Worm (Caenorhabditis elegans): ENCODE measurements around the gene R07D5.2.

R07D5.2 gene

ce11 chrX:15073479-15073878 lies 42.9 kb downstream of the R07D5.2 start:
- TF ChIP-seq R02D3.7 (tag; optimal IDR thresholded peaks at IDR 0.05): no peak
- TF ChIP-seq snpc-4 (tag; optimal IDR thresholded peaks at IDR 0.05): peak; percentile 2

- no peak for TF ChIP-seq ceh-82 (tag; optimal IDR thresholded peaks at IDR 0.05)
- no peak for TF ChIP-seq ZK546.5 (tag; optimal IDR thresholded peaks at IDR 0.05)
- no peak for TF ChIP-seq egl-27 (tag; optimal IDR thresholded peaks at IDR 0.05)
- no peak for TF ChIP-seq ztf-4 (tag; optimal IDR thresholded peaks at IDR 0.05)
- no peak for TF ChIP-seq skn-1 (tag; optimal IDR thresholded peaks at IDR 0.05)
- TF ChIP-seq fkh-10 (GFP tag; optimal IDR thresholded peaks at IDR 0.05): no peak
- peak; percentile 60 for TF ChIP-seq nhr-25 (tag; optimal IDR thresholded peaks at IDR 0.05)
- TF ChIP-seq elt-1 (tag; optimal IDR thresholded peaks at IDR 0.05): no peak
- no peak for TF ChIP-seq mdl-1 (tag; optimal IDR thresholded peaks at IDR 0.05)
- no peak for TF ChIP-seq nhr-237 (tag; optimal IDR thresholded peaks at IDR 0.05)
- TF ChIP-seq nhr-76 (tag; optimal IDR thresholded peaks at IDR 0.05): no peak
- peak; percentile 65 for TF ChIP-seq nhr-23 (tag; optimal IDR thresholded peaks at IDR 0.05)
- peak; percentile 69 for TF ChIP-seq ceh-28 (tag; optimal IDR thresholded peaks at IDR 0.05)
- TF ChIP-seq lin-15B (tag; optimal IDR thresholded peaks at IDR 0.05): no peak
- TF ChIP-seq nhr-43 (tag; optimal IDR thresholded peaks at IDR 0.05; ENCODE audit: poor library complexity, severe bottlenecking): peak; percentile 52
- no peak for TF ChIP-seq unc-62 (GFP tag; optimal IDR thresholded peaks at IDR 0.05)
- no peak for TF ChIP-seq R02D3.7 (tag; optimal IDR thresholded peaks at IDR 0.05)
- TF ChIP-seq pha-4 (tag; optimal IDR thresholded peaks at IDR 0.05): no peak
- TF ChIP-seq nhr-77 (tag; optimal IDR thresholded peaks at IDR 0.05): no peak
Measured at ce11 chrX:15072877-15073276, 43.5 kb downstream of the R07D5.2 start.

- TF ChIP-seq R02D3.7 (tag; optimal IDR thresholded peaks at IDR 0.05): no peak
- no peak for TF ChIP-seq unc-39 (tag; optimal IDR thresholded peaks at IDR 0.05)
- no peak for TF ChIP-seq sea-2 (GFP tag; optimal IDR thresholded peaks at IDR 0.05)
- no peak for TF ChIP-seq nhr-25 (tag; optimal IDR thresholded peaks at IDR 0.05)
- TF ChIP-seq lin-15B (tag; optimal IDR thresholded peaks at IDR 0.05): no peak
- TF ChIP-seq aly-2 (tag; optimal IDR thresholded peaks at IDR 0.05): no peak
- no peak for TF ChIP-seq zag-1 (tag; optimal IDR thresholded peaks at IDR 0.05)
- no peak for TF ChIP-seq egl-27 (tag; optimal IDR thresholded peaks at IDR 0.05)
- no peak for TF ChIP-seq elt-2 (tag; optimal IDR thresholded peaks at IDR 0.05)
- no peak for TF ChIP-seq elt-3 (tag; optimal IDR thresholded peaks at IDR 0.05)
- no peak for TF ChIP-seq fkh-10 (GFP tag; optimal IDR thresholded peaks at IDR 0.05)
Measured at ce11 chrX:15070137-15070536, 46.3 kb downstream of the R07D5.2 start.

- no peak for TF ChIP-seq jun-1 (tag; optimal IDR thresholded peaks at IDR 0.05)
- TF ChIP-seq aly-2 (tag; optimal IDR thresholded peaks at IDR 0.05): no peak
- no peak for TF ChIP-seq egl-27 (tag; optimal IDR thresholded peaks at IDR 0.05)
- TF ChIP-seq ZK546.5 (tag; optimal IDR thresholded peaks at IDR 0.05): no peak
- no peak for TF ChIP-seq lsy-12 (tag; optimal IDR thresholded peaks at IDR 0.05)
- no peak for TF ChIP-seq nhr-76 (tag; optimal IDR thresholded peaks at IDR 0.05)
- TF ChIP-seq nhr-67 (tag; optimal IDR thresholded peaks at IDR 0.05): no peak
- no peak for TF ChIP-seq fkh-10 (GFP tag; optimal IDR thresholded peaks at IDR 0.05)
- no peak for TF ChIP-seq nhr-28 (tag; optimal IDR thresholded peaks at IDR 0.05)
- TF ChIP-seq nhr-237 (tag; optimal IDR thresholded peaks at IDR 0.05): no peak
- no peak for TF ChIP-seq ceh-16 (tag; optimal IDR thresholded peaks at IDR 0.05)
- no peak for TF ChIP-seq sea-2 (GFP tag; optimal IDR thresholded peaks at IDR 0.05)
- no peak for TF ChIP-seq nhr-25 (tag; optimal IDR thresholded peaks at IDR 0.05)
- no peak for TF ChIP-seq fos-1 (tag; optimal IDR thresholded peaks at IDR 0.05)
- no peak for TF ChIP-seq eor-1 (tag; optimal IDR thresholded peaks at IDR 0.05)
- no peak for TF ChIP-seq fkh-2 (tag; optimal IDR thresholded peaks at IDR 0.05)
- TF ChIP-seq lin-39 (tag; optimal IDR thresholded peaks at IDR 0.05): no peak
Measured at ce11 chrX:15069242-15069641, 47.2 kb downstream of the R07D5.2 start, which contains the start of gene mam-6. mam-6 (minus strand) TSS chrX:15069342.

- TF ChIP-seq tbx-2 (tag; optimal IDR thresholded peaks at IDR 0.05): no peak
Measured at ce11 chrX:15060303-15060702, 56.1 kb downstream of the R07D5.2 start, which contains the start of gene fbxa-96. fbxa-96 (minus strand) TSS chrX:15060403.
